Fruit fly (Drosophila melanogaster): ENCODE data around the gene Dhc16F.

The Dhc16F gene

DNA sequence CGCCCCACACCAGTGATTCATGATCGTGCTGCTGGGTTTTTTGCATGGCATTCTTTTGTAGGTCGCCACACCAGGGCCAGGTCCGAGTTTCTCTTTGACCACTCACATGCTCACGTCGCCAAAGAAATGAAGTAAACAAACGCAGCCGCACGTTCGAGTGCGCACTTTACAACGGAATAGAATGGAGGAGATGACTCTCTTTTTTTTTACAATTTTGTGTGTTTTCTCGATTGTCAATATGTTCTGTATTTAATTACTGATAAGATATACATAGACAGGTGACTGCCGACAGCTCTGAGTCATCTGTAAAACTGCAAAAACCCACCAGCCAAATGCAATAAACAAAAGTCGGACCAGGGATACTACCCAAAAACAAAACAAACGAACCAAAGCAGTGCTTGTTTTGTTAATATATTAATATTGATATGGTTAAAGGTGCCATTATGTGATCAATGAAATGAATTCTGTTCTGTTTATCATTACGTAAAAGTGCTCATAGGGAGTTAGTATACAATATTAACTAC, 35.9 kb downstream of the Dhc16F start (continued):
- TF ChIP-seq CG18476 (GFP tag; optimal IDR thresholded peaks at IDR 0.05) (no peak), Med (GFP tag) (peak; percentile 43), CG16813 (GFP tag; IDR thresholded peaks at IDR 0.05; ENCODE audit: partially characterized antibody) (0 out of 3 replicates have a peak, but pooled peaks have one; percentile 8), CG5180 (GFP tag; optimal IDR thresholded peaks at IDR 0.05) (no peak), Nf-YB (GFP tag; optimal IDR thresholded peaks at IDR 0.05) (no peak), luna (GFP tag; optimal IDR thresholded peaks at IDR 0.05) (no peak), Pdp1 (GFP tag; optimal IDR thresholded peaks at IDR 0.05) (no peak), odd (GFP tag; optimal IDR thresholded peaks at IDR 0.05) (no peak), Optix (GFP tag; IDR thresholded peaks at IDR 0.05) (no peak), pb (GFP tag; optimal IDR thresholded peaks at IDR 0.05) (no peak), CG3407 (GFP tag; optimal IDR thresholded peaks at IDR 0.05) (no peak), Dek (tag; optimal IDR thresholded peaks at IDR 0.05) (no peak), bsh (GFP tag; optimal IDR thresholded peaks at IDR 0.05) (no peak), sens (GFP tag) (peak; percentile 45), CG9817 (tag; optimal IDR thresholded peaks at IDR 0.05) (no peak), dan (GFP tag; IDR thresholded peaks at IDR 0.05) (no peak)

DNA sequence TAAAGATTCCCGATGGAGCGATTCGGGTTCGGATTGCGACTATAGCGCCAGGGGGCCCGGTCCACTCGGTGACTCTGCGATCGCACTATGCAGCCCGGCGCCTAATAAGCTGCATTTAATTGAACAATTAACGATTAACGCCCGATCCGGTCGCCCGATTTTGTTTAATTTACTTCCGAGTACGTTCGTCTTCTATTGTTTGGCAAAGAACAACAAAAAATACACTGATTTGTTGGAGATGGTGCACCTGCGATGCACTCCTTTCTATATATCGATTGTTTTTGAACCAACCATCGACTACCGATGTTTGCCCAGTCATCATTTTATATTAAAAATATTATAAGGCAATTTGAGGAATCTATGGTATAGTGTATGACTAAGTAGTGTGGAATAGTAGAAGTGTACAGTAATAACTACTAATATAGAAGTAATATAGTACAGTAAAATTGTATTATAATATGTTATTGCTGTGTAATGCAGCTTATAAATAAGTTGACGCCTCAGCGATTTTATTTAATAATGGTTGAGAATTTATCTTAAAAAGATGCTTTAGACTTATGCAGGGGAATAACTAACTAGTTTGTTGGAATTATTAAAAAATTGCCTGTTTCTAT, 36.9 kb downstream of the Dhc16F start, which contains the start of gene Mvb12:
Gene Mvb12, minus strand, starts transcription at position 217 of the 614 bp plus-strand sequence.
- TF ChIP-seq CG32532 (GFP tag; IDR thresholded peaks at IDR 0.05) = 0 out of 2 replicates have a peak, but pooled peaks have one; percentile 12
- peak; percentile 52 for TF ChIP-seq fd64A (GFP tag; optimal IDR thresholded peaks at IDR 0.05)
- 0 out of 3 replicates have a peak, but pooled peaks have one; percentile 40 for TF ChIP-seq CG7963 (GFP tag; IDR thresholded peaks at IDR 0.05; ENCODE audit: partially characterized antibody)
- peak; percentile 30 for TF ChIP-seq Sox100B (GFP tag; optimal IDR thresholded peaks at IDR 0.05)
- peak; percentile 54; the same call in 1 of the 2 replicates for TF ChIP-seq ato (GFP tag; IDR thresholded peaks at IDR 0.05; ENCODE audit: partially characterized antibody)
- peak; percentile 62 for TF ChIP-seq Jarid2 (GFP tag; optimal IDR thresholded peaks at IDR 0.05)
- TF ChIP-seq Sry-δ (GFP tag; optimal IDR thresholded peaks at IDR 0.05) = peak; percentile 53
- peak; percentile 85 for TF ChIP-seq CG12769 (tag; optimal IDR thresholded peaks at IDR 0.05)
- TF ChIP-seq PHDP (tag; optimal IDR thresholded peaks at IDR 0.05) = peak; percentile 23
- peak; percentile 24 for TF ChIP-seq gsb-n (tag; optimal IDR thresholded peaks at IDR 0.05)
- no peak for TF ChIP-seq slou (GFP tag; optimal IDR thresholded peaks at IDR 0.05)
- peak; percentile 23; the same call in 1 of the 2 replicates for TF ChIP-seq CG9932 (GFP tag; IDR thresholded peaks at IDR 0.05)
- peak; percentile 45 for TF ChIP-seq gcm (GFP tag; optimal IDR thresholded peaks at IDR 0.05)
- peak; percentile 5 for TF ChIP-seq chn (GFP tag; optimal IDR thresholded peaks at IDR 0.05)
- TF ChIP-seq CG12744 (GFP tag; optimal IDR thresholded peaks at IDR 0.05) = no peak
- TF ChIP-seq cas (GFP tag; IDR thresholded peaks at IDR 0.05) = no peak
- peak; percentile 38 for TF ChIP-seq unpg (GFP tag; optimal IDR thresholded peaks at IDR 0.05)
- peak; percentile 1 for TF ChIP-seq salm (tag; optimal IDR thresholded peaks at IDR 0.05)
- TF ChIP-seq CG16813 (GFP tag; IDR thresholded peaks at IDR 0.05; ENCODE audit: partially characterized antibody) = peak; percentile 59
- peak; percentile 19; the same call in 2 of the 3 replicates for TF ChIP-seq vnd (GFP tag; IDR thresholded peaks at IDR 0.05; ENCODE audit: partially characterized antibody)
- TF ChIP-seq repo (GFP tag; optimal IDR thresholded peaks at IDR 0.05) = no peak
- peak; percentile 57 for TF ChIP-seq BEAF-32 (GFP tag; optimal IDR thresholded peaks at IDR 0.05)
- no peak for TF ChIP-seq bigmax (GFP tag; optimal IDR thresholded peaks at IDR 0.05)
- TF ChIP-seq CG42726 (GFP tag; IDR thresholded peaks at IDR 0.05; ENCODE audit: partially characterized antibody) = peak; percentile 58; the same call in 1 of the 2 replicates
- no peak for TF ChIP-seq CTCF (GFP tag; optimal IDR thresholded peaks at IDR 0.05)
- TF ChIP-seq pb (GFP tag; optimal IDR thresholded peaks at IDR 0.05) = no peak
- no peak for TF ChIP-seq prd (optimal IDR thresholded peaks at IDR 0.05)
- TF ChIP-seq prd (GFP tag; IDR thresholded peaks at IDR 0.05) = 0 out of 3 replicates have a peak, but pooled peaks have one; percentile 13
- peak; percentile 27 for TF ChIP-seq CG1529 (GFP tag; optimal IDR thresholded peaks at IDR 0.05)
- peak; percentile 77 for TF ChIP-seq sens (GFP tag)
- peak; percentile 23 for TF ChIP-seq CG2678 (tag; optimal IDR thresholded peaks at IDR 0.05)
- peak; percentile 65 for TF ChIP-seq Dref (GFP tag; IDR thresholded peaks at IDR 0.05)
- TF ChIP-seq sqz (GFP tag; optimal IDR thresholded peaks at IDR 0.05) = peak; percentile 35
- peak; percentile 20 for TF ChIP-seq dmrt11E (tag; optimal IDR thresholded peaks at IDR 0.05)
